1 fruit fly cellular context compared by ENCODE assay signal in the genomic region with DNA sequence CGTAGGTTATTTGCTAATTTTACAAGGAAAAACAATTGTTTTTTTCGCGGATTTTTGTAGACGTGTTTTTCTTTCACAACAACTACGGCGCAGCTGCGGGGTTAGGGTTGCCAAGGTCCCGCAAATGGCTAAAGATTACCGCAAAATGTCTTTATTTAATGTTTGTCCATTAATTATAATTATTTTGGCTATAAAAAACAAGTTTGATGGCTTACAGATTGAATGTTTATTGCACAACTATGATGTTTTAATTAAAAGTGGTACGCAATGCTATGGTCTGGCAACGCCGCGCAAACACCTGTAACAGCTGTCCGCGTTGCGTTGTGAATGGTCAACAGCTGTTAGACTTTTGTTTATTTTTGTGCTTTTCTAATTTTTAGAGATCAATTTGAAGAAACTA.
A peak's percentile ranks its signal among the peaks of the same experiment; 100 is the strongest.
TF ChIP-seq lines count a peak whose summit lies in the region.

No protein-coding gene starts in this region.

TF ChIP-seq in whole organism, embryonic, 481 proteins besides CTCF, POLR2A, EP300 and RAD21 (continued from another document and continues in another):
- TF ChIP-seq CG10959 (GFP tag; IDR thresholded peaks at IDR 0.05; lab: Robert Waterston, UW) (no peak), BEAF-32 (GFP tag; optimal IDR thresholded peaks at IDR 0.05; lab: Kevin White, UChicago) (peak; percentile 43), CG10274 (GFP tag; optimal IDR thresholded peaks at IDR 0.05; lab: Kevin White, UChicago) (peak; percentile 7), B-H1 (GFP tag; IDR thresholded peaks at IDR 0.05; lab: Robert Waterston, UW) (peak; percentile 60; the same call in 1 of the 3 replicates), gsb (GFP tag; IDR thresholded peaks at IDR 0.05; lab: Robert Waterston, UW) (peak; percentile 15; the same call in 1 of the 2 replicates), jumu (GFP tag; optimal IDR thresholded peaks at IDR 0.05; lab: Kevin White, UChicago) (peak; percentile 82), PHDP (tag; optimal IDR thresholded peaks at IDR 0.05; lab: Kevin White, UChicago) (peak; percentile 76), stc (GFP tag; IDR thresholded peaks at IDR 0.05; lab: Robert Waterston, UW) (peak; percentile 69), sr (GFP tag; IDR thresholded peaks at IDR 0.05; lab: Robert Waterston, UW) (no peak), CG8290 (GFP tag; optimal IDR thresholded peaks at IDR 0.05; lab: Kevin White, UChicago) (peak; percentile 26), CG8290 (tag; optimal IDR thresholded peaks at IDR 0.05; lab: Kevin White, UChicago) (peak in 1 of 2 experiments; percentile 83), CG12659 (GFP tag; optimal IDR thresholded peaks at IDR 0.05; lab: Kevin White, UChicago) (peak; percentile 66), h (optimal IDR thresholded peaks at IDR 0.05; lab: Kevin White, UChicago) (no peak), peb (GFP tag; IDR thresholded peaks at IDR 0.05; lab: Robert Waterston, UW) (peak; percentile 61; the same call in 1 of the 2 replicates), CG2889 (GFP tag; IDR thresholded peaks at IDR 0.05; lab: Robert Waterston, UW) (no peak), CG15073 (GFP tag; optimal IDR thresholded peaks at IDR 0.05; lab: Kevin White, UChicago) (no peak), Ada2b (GFP tag; IDR thresholded peaks at IDR 0.05; lab: Robert Waterston, UW) (peak; percentile 51; the same call in 1 of the 2 replicates), p53 (GFP tag; optimal IDR thresholded peaks at IDR 0.05; lab: Kevin White, UChicago) (peak; percentile 43), CG11723 (GFP tag; optimal IDR thresholded peaks at IDR 0.05; lab: Kevin White, UChicago) (peak; percentile 36), wor (GFP tag; IDR thresholded peaks at IDR 0.05; lab: Robert Waterston, UW) (peak; percentile 38; the same call in 1 of the 2 replicates), slou (GFP tag; optimal IDR thresholded peaks at IDR 0.05; lab: Kevin White, UChicago) (peak; percentile 71), ac (GFP tag; optimal IDR thresholded peaks at IDR 0.05; lab: Kevin White, UChicago) (no peak), CG15696 (tag; optimal IDR thresholded peaks at IDR 0.05; lab: Kevin White, UChicago) (peak; percentile 59), MBD-R2 (GFP tag; IDR thresholded peaks at IDR 0.05; lab: Robert Waterston, UW) (peak; percentile 90), CG9932 (GFP tag; IDR thresholded peaks at IDR 0.05; lab: Robert Waterston, UW) (peak; percentile 73), Side (GFP tag; optimal IDR thresholded peaks at IDR 0.05; lab: Kevin White, UChicago) (peak; percentile 69), CG31224 (GFP tag; IDR thresholded peaks at IDR 0.05; lab: Robert Waterston, UW) (peak; percentile 48), NC2α (GFP tag; optimal IDR thresholded peaks at IDR 0.05; lab: Kevin White, UChicago) (no peak), CG8089 (GFP tag; optimal IDR thresholded peaks at IDR 0.05; lab: Kevin White, UChicago) (peak; percentile 28), dm (GFP tag; optimal IDR thresholded peaks at IDR 0.05; lab: Kevin White, UChicago) (peak; percentile 26), CG15514 (GFP tag; optimal IDR thresholded peaks at IDR 0.05; lab: Kevin White, UChicago) (peak; percentile 82), CG1024 (GFP tag; IDR thresholded peaks at IDR 0.05; lab: Robert Waterston, UW) (0 out of 2 replicates have a peak, but pooled peaks have one; percentile 8), CG1832 (GFP tag; optimal IDR thresholded peaks at IDR 0.05; lab: Kevin White, UChicago) (no peak), CG18619 (GFP tag; optimal IDR thresholded peaks at IDR 0.05; lab: Kevin White, UChicago) (peak; percentile 42), CG6689 (GFP tag; IDR thresholded peaks at IDR 0.05; lab: Robert Waterston, UW) (peak; percentile 69; the same call in 1 of the 2 replicates), CG11093 (GFP tag; IDR thresholded peaks at IDR 0.05; lab: Robert Waterston, UW) (peak; percentile 53; the same call in 2 of the 3 replicates), CG10543 (GFP tag; optimal IDR thresholded peaks at IDR 0.05; lab: Kevin White, UChicago) (peak; percentile 23), Asciz (GFP tag; optimal IDR thresholded peaks at IDR 0.05; lab: Kevin White, UChicago) (peak; percentile 40), Spps (tag; optimal IDR thresholded peaks at IDR 0.05; lab: Kevin White, UChicago) (peak; percentile 29), Hr78 (GFP tag; optimal IDR thresholded peaks at IDR 0.05; lab: Kevin White, UChicago) (no peak), D19A (tag; optimal IDR thresholded peaks at IDR 0.05; lab: Kevin White, UChicago) (peak; percentile 29), fd3F (GFP tag; optimal IDR thresholded peaks at IDR 0.05; lab: Kevin White, UChicago) (peak; percentile 40), grau (tag; optimal IDR thresholded peaks at IDR 0.05; lab: Kevin White, UChicago) (peak; percentile 69), CG6854 (GFP tag; optimal IDR thresholded peaks at IDR 0.05; lab: Kevin White, UChicago) (peak; percentile 53), pb (GFP tag; optimal IDR thresholded peaks at IDR 0.05; lab: Kevin White, UChicago) (peak; percentile 37), inv (GFP tag; IDR thresholded peaks at IDR 0.05; lab: Robert Waterston, UW; ENCODE audit: partially characterized antibody) (no peak), CG12104 (GFP tag; optimal IDR thresholded peaks at IDR 0.05; lab: Kevin White, UChicago) (peak; percentile 36), CG10147 (GFP tag; optimal IDR thresholded peaks at IDR 0.05; lab: Kevin White, UChicago) (peak; percentile 78), Gsc (GFP tag; IDR thresholded peaks at IDR 0.05; lab: Robert Waterston, UW) (no peak), CG14965 (GFP tag; optimal IDR thresholded peaks at IDR 0.05; lab: Kevin White, UChicago; ENCODE audit: borderline replicate concordance) (peak; percentile 4), cwo (GFP tag; optimal IDR thresholded peaks at IDR 0.05; lab: Kevin White, UChicago) (peak; percentile 21), Dp (GFP tag; optimal IDR thresholded peaks at IDR 0.05; lab: Kevin White, UChicago) (peak; percentile 33), CG1233 (GFP tag; optimal IDR thresholded peaks at IDR 0.05; lab: Kevin White, UChicago) (peak; percentile 53), nerfin-2 (GFP tag; IDR thresholded peaks at IDR 0.05; lab: Robert Waterston, UW; ENCODE audit: partially characterized antibody) (no peak), nerfin-1 (tag; optimal IDR thresholded peaks at IDR 0.05; lab: Kevin White, UChicago) (peak; percentile 69), repo (GFP tag; optimal IDR thresholded peaks at IDR 0.05; lab: Kevin White, UChicago) (peak; percentile 77), CG17802 (tag; optimal IDR thresholded peaks at IDR 0.05; lab: Kevin White, UChicago) (no peak), CG9817 (tag; optimal IDR thresholded peaks at IDR 0.05; lab: Kevin White, UChicago) (peak; percentile 80), CG4820 (GFP tag; optimal IDR thresholded peaks at IDR 0.05; lab: Kevin White, UChicago) (peak; percentile 64), fd102C (GFP tag; optimal IDR thresholded peaks at IDR 0.05; lab: Kevin White, UChicago) (peak; percentile 3), Fer2 (tag; optimal IDR thresholded peaks at IDR 0.05; lab: Kevin White, UChicago) (peak; percentile 53), CG11398 (GFP tag; optimal IDR thresholded peaks at IDR 0.05; lab: Kevin White, UChicago) (no peak), onecut (GFP tag; IDR thresholded peaks at IDR 0.05; lab: Robert Waterston, UW) (no peak), Sry-β (GFP tag; optimal IDR thresholded peaks at IDR 0.05; lab: Kevin White, UChicago) (peak; percentile 25), wdn (GFP tag; IDR thresholded peaks at IDR 0.05; lab: Robert Waterston, UW) (0 out of 2 replicates have a peak, but pooled peaks have one; percentile 50), lola (GFP tag; optimal IDR thresholded peaks at IDR 0.05; lab: Kevin White, UChicago) (peak in 1 of 3 experiments; percentile 41), CG31441 (GFP tag; IDR thresholded peaks at IDR 0.05; lab: Robert Waterston, UW) (peak; percentile 70), mirr (GFP tag; optimal IDR thresholded peaks at IDR 0.05; lab: Kevin White, UChicago) (peak; percentile 1), Doc3 (GFP tag; IDR thresholded peaks at IDR 0.05; lab: Robert Waterston, UW; ENCODE audit: partially characterized antibody) (0 out of 3 replicates have a peak, but pooled peaks have one; percentile 7), oc (tag; optimal IDR thresholded peaks at IDR 0.05; lab: Kevin White, UChicago) (no peak), NfI (GFP tag; optimal IDR thresholded peaks at IDR 0.05; lab: Kevin White, UChicago) (peak; percentile 73), trh (GFP tag; optimal IDR thresholded peaks at IDR 0.05; lab: Kevin White, UChicago) (peak; percentile 26), CG10366 (GFP tag; IDR thresholded peaks at IDR 0.05; lab: Robert Waterston, UW) (peak; percentile 68), otp (GFP tag; IDR thresholded peaks at IDR 0.05; lab: Robert Waterston, UW) (0 out of 3 replicates have a peak, but pooled peaks have one; percentile 33), CG11247 (GFP tag; IDR thresholded peaks at IDR 0.05; lab: Robert Waterston, UW) (0 out of 2 replicates have a peak, but pooled peaks have one; percentile 52), Hey (tag; optimal IDR thresholded peaks at IDR 0.05; lab: Kevin White, UChicago) (no peak), CG8765 (GFP tag; IDR thresholded peaks at IDR 0.05; lab: Robert Waterston, UW) (peak; percentile 49; the same call in 1 of the 2 replicates), CG12299 (tag; optimal IDR thresholded peaks at IDR 0.05; lab: Kevin White, UChicago) (peak; percentile 60), CG10979 (tag; optimal IDR thresholded peaks at IDR 0.05; lab: Kevin White, UChicago) (peak; percentile 64), eyg (GFP tag; optimal IDR thresholded peaks at IDR 0.05; lab: Kevin White, UChicago) (peak; percentile 65), exex (tag; optimal IDR thresholded peaks at IDR 0.05; lab: Kevin White, UChicago) (peak; percentile 35), ase (GFP tag; IDR thresholded peaks at IDR 0.05; lab: Robert Waterston, UW) (0 out of 3 replicates have a peak, but pooled peaks have one; percentile 47), maf-S (GFP tag; optimal IDR thresholded peaks at IDR 0.05; lab: Kevin White, UChicago) (peak; percentile 48), az2 (GFP tag; optimal IDR thresholded peaks at IDR 0.05; lab: Kevin White, UChicago) (peak; percentile 62), so (GFP tag; IDR thresholded peaks at IDR 0.05; lab: Robert Waterston, UW) (0 out of 3 replicates have a peak, but pooled peaks have one; percentile 56), Trl (optimal IDR thresholded peaks at IDR 0.05; lab: Kevin White, UChicago) (no peak), Trl (GFP tag; optimal IDR thresholded peaks at IDR 0.05; lab: Kevin White, UChicago) (peak; percentile 77), CG10267 (tag; optimal IDR thresholded peaks at IDR 0.05; lab: Kevin White, UChicago) (peak; percentile 60), kni (GFP tag; optimal IDR thresholded peaks at IDR 0.05; lab: Kevin White, UChicago) (peak; percentile 10), chm (GFP tag; IDR thresholded peaks at IDR 0.05; lab: Robert Waterston, UW) (0 out of 2 replicates have a peak, but pooled peaks have one; percentile 18), sna (GFP tag; IDR thresholded peaks at IDR 0.05; lab: Robert Waterston, UW; ENCODE audit: partially characterized antibody) (peak; percentile 59; the same call in 1 of the 2 replicates), CG7271 (tag; optimal IDR thresholded peaks at IDR 0.05; lab: Kevin White, UChicago) (no peak), odd (GFP tag; optimal IDR thresholded peaks at IDR 0.05; lab: Kevin White, UChicago) (peak; percentile 30), Taf1 (GFP tag; IDR thresholded peaks at IDR 0.05; lab: Robert Waterston, UW) (peak; percentile 83), ERR (GFP tag; optimal IDR thresholded peaks at IDR 0.05; lab: Kevin White, UChicago) (no peak), slbo (GFP tag; IDR thresholded peaks at IDR 0.05; lab: Robert Waterston, UW) (peak; percentile 80), sima (GFP tag; optimal IDR thresholded peaks at IDR 0.05; lab: Kevin White, UChicago) (no peak), Awh (GFP tag; IDR thresholded peaks at IDR 0.05; lab: Robert Waterston, UW) (peak; percentile 60), Doc2 (GFP tag; IDR thresholded peaks at IDR 0.05; lab: Robert Waterston, UW) (no peak), CG33213 (GFP tag; optimal IDR thresholded peaks at IDR 0.05; lab: Kevin White, UChicago) (peak; percentile 74), BtbVII (GFP tag; optimal IDR thresholded peaks at IDR 0.05; lab: Kevin White, UChicago) (peak; percentile 48), CG12236 (GFP tag; optimal IDR thresholded peaks at IDR 0.05; lab: Kevin White, UChicago) (no peak), hbn (GFP tag; IDR thresholded peaks at IDR 0.05; lab: Robert Waterston, UW; ENCODE audit: partially characterized antibody) (no peak), CG8478 (optimal IDR thresholded peaks at IDR 0.05; lab: Kevin White, UChicago) (no peak), ash1 (GFP tag; optimal IDR thresholded peaks at IDR 0.05; lab: Kevin White, UChicago) (no peak), chinmo (GFP tag; IDR thresholded peaks at IDR 0.05; lab: Robert Waterston, UW; ENCODE audit: partially characterized antibody) (no peak), Scr (GFP tag; IDR thresholded peaks at IDR 0.05; lab: Robert Waterston, UW; ENCODE audit: partially characterized antibody) (no peak), Atf-2 (GFP tag; optimal IDR thresholded peaks at IDR 0.05; lab: Kevin White, UChicago) (peak; percentile 26), wek (GFP tag; optimal IDR thresholded peaks at IDR 0.05; lab: Kevin White, UChicago) (no peak), NK7.1 (GFP tag; optimal IDR thresholded peaks at IDR 0.05; lab: Kevin White, UChicago) (peak; percentile 51), tgo (GFP tag; IDR thresholded peaks at IDR 0.05; lab: Robert Waterston, UW) (peak; percentile 18; the same call in 1 of the 3 replicates), Mad (GFP tag; optimal IDR thresholded peaks at IDR 0.05; lab: Kevin White, UChicago) (peak; percentile 71), CG7786 (GFP tag; optimal IDR thresholded peaks at IDR 0.05; lab: Kevin White, UChicago) (peak; percentile 62), ara (GFP tag; IDR thresholded peaks at IDR 0.05; lab: Robert Waterston, UW) (peak; percentile 59), Dref (GFP tag; IDR thresholded peaks at IDR 0.05; lab: Robert Waterston, UW) (no peak), vfl (GFP tag; optimal IDR thresholded peaks at IDR 0.05; lab: Kevin White, UChicago) (peak; percentile 59), Abd-B (GFP tag; optimal IDR thresholded peaks at IDR 0.05; lab: Kevin White, UChicago) (peak; percentile 70), Dbx (GFP tag; IDR thresholded peaks at IDR 0.05; lab: Robert Waterston, UW) (peak; percentile 49; the same call in 1 of the 3 replicates), phol (tag; optimal IDR thresholded peaks at IDR 0.05; lab: Kevin White, UChicago) (peak; percentile 76), CG4360 (GFP tag; IDR thresholded peaks at IDR 0.05; lab: Robert Waterston, UW) (peak; percentile 30; the same call in 1 of the 2 replicates), Oli (tag; optimal IDR thresholded peaks at IDR 0.05; lab: Kevin White, UChicago) (peak; percentile 21), CG17829 (tag; optimal IDR thresholded peaks at IDR 0.05; lab: Kevin White, UChicago) (peak; percentile 61)
